Worm (Caenorhabditis elegans): Measurements from ENCODE around the gene srp-3.

ce11 chrV:1889996-1890395 is 18.6 kb upstream of the srp-3 start:
- TF ChIP-seq ama-1 (optimal IDR thresholded peaks at IDR 0.05) (no peak), lin-15B (tag; optimal IDR thresholded peaks at IDR 0.05) (no peak), nhr-28 (tag; optimal IDR thresholded peaks at IDR 0.05) (no peak), nfya-1 (tag; optimal IDR thresholded peaks at IDR 0.05; ENCODE audit: insufficient read depth) (no peak), fkh-10 (GFP tag; optimal IDR thresholded peaks at IDR 0.05) (no peak), nhr-237 (tag; optimal IDR thresholded peaks at IDR 0.05) (no peak), snpc-4 (tag; optimal IDR thresholded peaks at IDR 0.05) (no peak), R02D3.7 (tag; optimal IDR thresholded peaks at IDR 0.05) (no peak), mdl-1 (tag; optimal IDR thresholded peaks at IDR 0.05) (no peak), eor-1 (tag; optimal IDR thresholded peaks at IDR 0.05) (no peak), daf-12 (tag; optimal IDR thresholded peaks at IDR 0.05) (no peak), ZK546.5 (tag; optimal IDR thresholded peaks at IDR 0.05) (no peak), jun-1 (tag; optimal IDR thresholded peaks at IDR 0.05) (no peak)

Measured in whole organism, L3 larva.